Worm (Caenorhabditis elegans) whole organism, mixed stage, embryonic: ENCODE data around the gene comt-3.

ENCODE experiments used
- cnd-1 ChIP-seq: fragments of 200-800 bp; sonication (Bioruptor generic); optimal IDR thresholded peaks from 2 replicates; lab custom pipeline; 2018; ENCODE audit warnings: mild to moderate bottlenecking, missing genetic modification characterization, missing compliant biosample characterization
- elt-3 ChIP-seq: fragments of 150-350 bp; optimal IDR thresholded peaks from 2 replicates; lab custom pipeline; 2014; ENCODE audit warnings: missing biosample characterization, missing genetic modification characterization
- hlh-1 ChIP-seq: fragments of 150-350 bp; optimal IDR thresholded peaks from 2 replicates; lab custom pipeline; 2014; ENCODE audit warnings: missing biosample characterization, missing genetic modification reagents, missing genetic modification characterization
- lin-13 ChIP-seq: fragments of 150-350 bp; optimal IDR thresholded peaks from 2 replicates; lab custom pipeline; 2014; ENCODE audit warnings: missing biosample characterization, missing genetic modification characterization
- mls-2 ChIP-seq: sonication (generic microtip); optimal IDR thresholded peaks from 2 replicates; lab custom pipeline; 2016; ENCODE audit warnings: mild to moderate bottlenecking, missing genetic modification characterization, moderate library complexity, missing compliant biosample characterization
- nhr-12 ChIP-seq: fragments of 150-350 bp; optimal IDR thresholded peaks from 2 replicates; lab custom pipeline; 2014; ENCODE audit warnings: missing biosample characterization, missing genetic modification characterization
- nhr-237 ChIP-seq: fragments of 150-350 bp; optimal IDR thresholded peaks from 2 replicates; lab custom pipeline; 2014; ENCODE audit warnings: missing biosample characterization, missing genetic modification characterization
- nhr-76 ChIP-seq: sonication (generic microtip); optimal IDR thresholded peaks from 2 replicates; lab custom pipeline; 2017; ENCODE audit warnings: missing biosample characterization, missing genetic modification characterization
- pha-4 ChIP-seq: fragments of 150-350 bp; optimal IDR thresholded peaks from 2 replicates; lab custom pipeline; 2018; ENCODE audit warnings: missing biosample characterization, missing genetic modification reagents, missing genetic modification characterization
- snpc-4 ChIP-seq: fragments of 150-350 bp; optimal IDR thresholded peaks from 2 replicates; lab custom pipeline; 2014; ENCODE audit warnings: missing biosample characterization, missing genetic modification characterization
- unc-120 ChIP-seq: sonication (generic microtip); optimal IDR thresholded peaks from 2 replicates; lab custom pipeline; 2017; ENCODE audit warnings: missing genetic modification characterization, missing compliant biosample characterization; ENCODE audit not compliant: poor library complexity, severe bottlenecking
- unc-39 ChIP-seq: fragments of 150-350 bp; optimal IDR thresholded peaks from 2 replicates; lab custom pipeline; 2014; ENCODE audit warnings: missing biosample characterization, missing genetic modification characterization
- unc-62 ChIP-seq: fragments of 150-350 bp; optimal IDR thresholded peaks from 2 replicates; lab custom pipeline; 2014; ENCODE audit warnings: missing biosample characterization, missing genetic modification reagents, missing genetic modification characterization

DNA sequence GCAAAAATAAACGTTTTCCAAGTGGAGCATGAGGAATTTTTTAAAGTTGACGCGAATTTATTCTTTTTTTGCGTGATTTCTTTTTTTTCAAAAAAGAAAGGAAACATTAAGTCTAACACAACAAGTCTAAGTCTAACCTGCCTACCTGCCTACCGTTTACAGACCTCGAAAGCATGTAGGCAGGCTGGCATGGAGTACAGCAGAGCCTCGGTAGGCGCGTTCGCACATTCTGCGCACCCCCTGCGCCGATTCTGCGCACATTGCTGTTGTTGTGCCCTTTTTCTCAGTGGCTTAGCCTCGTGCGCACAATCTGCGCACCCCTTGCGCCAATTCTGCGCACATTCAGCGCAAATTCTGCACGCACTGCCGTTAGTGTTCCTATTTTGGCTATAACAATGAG lies 26.5 kb downstream of the comt-3 start:
- TF ChIP-seq nhr-237 (tag; lab: Kevin White, UChicago) = no peak
- no peak for TF ChIP-seq snpc-4 (tag; lab: Kevin White, UChicago)
- no peak for TF ChIP-seq mls-2 (tag; lab: Kevin White, UChicago)
- no peak for TF ChIP-seq cnd-1
- no peak for TF ChIP-seq pha-4
- no peak for TF ChIP-seq unc-62 (GFP tag; lab: Kevin White, UChicago)
- TF ChIP-seq nhr-76 (tag; lab: Kevin White, UChicago) = no peak
- no peak for TF ChIP-seq lin-13 (tag; lab: Kevin White, UChicago)
- no peak for TF ChIP-seq elt-3 (tag; lab: Kevin White, UChicago)
- no peak for TF ChIP-seq unc-39 (tag; lab: Kevin White, UChicago)
- no peak for TF ChIP-seq hlh-1
- TF ChIP-seq nhr-12 (tag; lab: Kevin White, UChicago) = no peak
- TF ChIP-seq unc-120 (tag; lab: Kevin White, UChicago) = no peak
